Worm (Caenorhabditis elegans) whole organism, L1 larva: Measurements from ENCODE around the gene srsx-25.

ENCODE experiments used
- F16B12.6 ChIP-seq: fragments of 150-350 bp; optimal IDR thresholded peaks from 2 replicates; lab custom pipeline; 2014; ENCODE audit warnings: missing biosample characterization, missing genetic modification characterization
- blmp-1 ChIP-seq: fragments of 150-350 bp; optimal IDR thresholded peaks from 2 replicates; lab custom pipeline; 2014; ENCODE audit warnings: missing biosample characterization, missing genetic modification characterization
- ceh-63 ChIP-seq: fragments of 200-800 bp; sonication (Bioruptor generic); optimal IDR thresholded peaks from 2 replicates; lab custom pipeline; 2018; ENCODE audit warnings: mild to moderate bottlenecking, missing genetic modification characterization, missing compliant biosample characterization
- ceh-8 ChIP-seq: fragments of 200-800 bp; sonication (Bioruptor generic); optimal IDR thresholded peaks from 2 replicates; lab custom pipeline; 2018; ENCODE audit warnings: mild to moderate bottlenecking, missing genetic modification characterization, moderate library complexity, missing compliant biosample characterization
- ceh-82 ChIP-seq, 3 experiments: fragments of 150-350 bp in 1 of 3; sonication (generic microtip) in 2 of 3; optimal IDR thresholded peaks; 2 replicates each; lab custom pipeline; 2014 to 2017; ENCODE audit warnings: missing biosample characterization in 3 of 3, missing genetic modification characterization in 3 of 3
- dpl-1 ChIP-seq, 3 experiments: fragments of 150-350 bp in 2 of 3; sonication (generic microtip) in 1 of 3; optimal IDR thresholded peaks; 2 replicates each; lab custom pipeline; 2014 to 2017; ENCODE audit warnings: missing biosample characterization in 3 of 3, missing genetic modification characterization in 3 of 3, missing genetic modification reagents in 3 of 3
- efl-1 ChIP-seq, 4 experiments: fragments of 150-350 bp; optimal IDR thresholded peaks in 3 of 4; peaks in 1 of 4; 1 replicate in 1 of 4; 2 replicates in 3 of 4; lab custom pipeline; 2014; ENCODE audit warnings: missing biosample characterization in 2 of 4, missing genetic modification characterization in 2 of 4, missing genetic modification reagents in 2 of 4
- elt-2 ChIP-seq: sonication (generic microtip); optimal IDR thresholded peaks from 2 replicates; lab custom pipeline; 2016; ENCODE audit warnings: missing genetic modification characterization, mild to moderate bottlenecking, inconsistent platforms, missing compliant biosample characterization, missing genetic modification reagents
- fkh-8 ChIP-seq: sonication (generic microtip); optimal IDR thresholded peaks from 2 replicates; lab custom pipeline; 2016; ENCODE audit warnings: mild to moderate bottlenecking, missing genetic modification characterization, missing compliant biosample characterization
- fos-1 ChIP-seq: fragments of 150-350 bp; optimal IDR thresholded peaks from 2 replicates; lab custom pipeline; 2014; ENCODE audit warnings: missing biosample characterization, missing genetic modification characterization
- grh-1 ChIP-seq: fragments of 200-800 bp; sonication (Bioruptor generic); IDR thresholded peaks from 2 replicates; pipeline ENCODE4 v1.3.6; 2022; ENCODE audit warnings: missing genetic modification reagents, missing genetic modification characterization, missing compliant biosample characterization
- isw-1 ChIP-seq: fragments of 200-800 bp; sonication (Bioruptor generic); IDR thresholded peaks from 2 replicates; pipeline ENCODE4 v1.3.6; 2022; ENCODE audit warnings: missing genetic modification characterization, missing compliant biosample characterization
- jun-1 ChIP-seq: fragments of 150-350 bp; optimal IDR thresholded peaks from 2 replicates; lab custom pipeline; 2014; ENCODE audit warnings: missing biosample characterization, missing genetic modification reagents, missing genetic modification characterization
- lin-13 ChIP-seq: fragments of 150-350 bp; optimal IDR thresholded peaks from 2 replicates; lab custom pipeline; 2014; ENCODE audit warnings: missing biosample characterization, missing genetic modification reagents, missing genetic modification characterization
- lin-15B ChIP-seq: fragments of 150-350 bp; sonication (generic microtip); optimal IDR thresholded peaks from 3 replicates; lab custom pipeline; 2014; ENCODE audit warnings: missing biosample characterization, missing genetic modification characterization
- lin-35 ChIP-seq, 2 experiments: fragments of 150-350 bp; optimal IDR thresholded peaks; 2 replicates each; lab custom pipeline; 2014; ENCODE audit warnings: missing biosample characterization in 2 of 2, missing genetic modification characterization in 2 of 2, missing genetic modification reagents in 2 of 2
- lin-39 ChIP-seq: fragments of 150-350 bp; optimal IDR thresholded peaks from 2 replicates; lab custom pipeline; 2014; ENCODE audit warnings: missing biosample characterization, missing genetic modification reagents, missing genetic modification characterization
- mab-9 ChIP-seq: fragments of 200-800 bp; sonication (Bioruptor generic); IDR thresholded peaks from 2 replicates; pipeline ENCODE4 v1.3.6; 2022; ENCODE audit warnings: missing genetic modification reagents, missing genetic modification characterization, missing compliant biosample characterization
- mdl-1 ChIP-seq, 2 experiments: fragments of 150-350 bp; optimal IDR thresholded peaks; 2 replicates each; lab custom pipeline; 2014 to 2017; ENCODE audit warnings: missing biosample characterization in 2 of 2, missing genetic modification characterization in 2 of 2, inconsistent platforms in 1 of 2
- mep-1 ChIP-seq: fragments of 150-350 bp; optimal IDR thresholded peaks from 2 replicates; lab custom pipeline; 2014; ENCODE audit warnings: missing biosample characterization, missing genetic modification characterization
- nhr-20 ChIP-seq: sonication (generic microtip); optimal IDR thresholded peaks from 2 replicates; lab custom pipeline; 2016; ENCODE audit warnings: mild to moderate bottlenecking, missing genetic modification characterization, missing compliant biosample characterization
- nhr-47 ChIP-seq: sonication (generic microtip); optimal IDR thresholded peaks from 2 replicates; lab custom pipeline; 2016; ENCODE audit warnings: mild to moderate bottlenecking, missing genetic modification characterization, moderate library complexity, missing compliant biosample characterization
- nhr-71 ChIP-seq: sonication (generic microtip); optimal IDR thresholded peaks from 2 replicates; lab custom pipeline; 2016; ENCODE audit warnings: mild to moderate bottlenecking, missing genetic modification characterization, moderate library complexity, missing compliant biosample characterization
- nhr-77 ChIP-seq: fragments of 150-350 bp; optimal IDR thresholded peaks from 2 replicates; lab custom pipeline; 2014; ENCODE audit warnings: missing biosample characterization, missing genetic modification characterization
- nhr-84 ChIP-seq: sonication (generic microtip); optimal IDR thresholded peaks from 2 replicates; lab custom pipeline; 2017; ENCODE audit warnings: missing biosample characterization, missing genetic modification characterization
- nhr-85 ChIP-seq: sonication (generic microtip); peaks from one replicate; lab custom pipeline; 2016; ENCODE audit warnings: missing genetic modification characterization, inconsistent platforms, missing compliant biosample characterization
- nhr-90 ChIP-seq: sonication (generic microtip); optimal IDR thresholded peaks from 2 replicates; lab custom pipeline; 2016; ENCODE audit warnings: mild to moderate bottlenecking, missing genetic modification characterization, missing compliant biosample characterization; ENCODE audit not compliant: poor library complexity
- snpc-4 ChIP-seq: fragments of 150-350 bp; optimal IDR thresholded peaks from 2 replicates; lab custom pipeline; 2014; ENCODE audit warnings: missing biosample characterization, missing genetic modification characterization
- snu-23 ChIP-seq: sonication (generic microtip); optimal IDR thresholded peaks from 2 replicates; lab custom pipeline; 2016; ENCODE audit warnings: missing genetic modification characterization, missing compliant biosample characterization
- sup-37 ChIP-seq: fragments of 200-800 bp; sonication (Bioruptor generic); optimal IDR thresholded peaks from 2 replicates; lab custom pipeline; 2018; ENCODE audit warnings: mild to moderate bottlenecking, missing genetic modification characterization, missing compliant biosample characterization
- tbx-2 ChIP-seq: sonication (generic microtip); optimal IDR thresholded peaks from 2 replicates; lab custom pipeline; 2016; ENCODE audit warnings: missing genetic modification characterization, missing compliant biosample characterization
- unc-62 ChIP-seq: fragments of 150-350 bp; optimal IDR thresholded peaks from 2 replicates; lab custom pipeline; 2014; ENCODE audit warnings: missing biosample characterization, missing genetic modification reagents, missing genetic modification characterization
- unc-86 ChIP-seq: sonication (generic microtip); optimal IDR thresholded peaks from 2 replicates; lab custom pipeline; 2016; ENCODE audit warnings: missing genetic modification characterization, missing compliant biosample characterization
- vab-15 ChIP-seq: sonication (generic microtip); optimal IDR thresholded peaks from 2 replicates; lab custom pipeline; 2017; ENCODE audit warnings: missing genotype, mild to moderate bottlenecking, missing genetic modification characterization, missing compliant biosample characterization
- xbp-1 ChIP-seq: sonication (generic microtip); optimal IDR thresholded peaks from 2 replicates; lab custom pipeline; 2016; ENCODE audit warnings: missing genetic modification characterization, missing compliant biosample characterization

srsx-25 gene

ce11 chrIV:13396375-13396774 lies 31.4 kb downstream of the srsx-25 start:
- TF ChIP-seq lin-35 (GFP tag; optimal IDR thresholded peaks at IDR 0.05; lab: Kevin White, UChicago) (peak in 1 of 2 experiments; percentile 5), jun-1 (no peak), efl-1 (optimal IDR thresholded peaks at IDR 0.05; lab: Kevin White, UChicago) (no peak), efl-1 (GFP tag; optimal IDR thresholded peaks at IDR 0.05 in 1 of 2; lab: Kevin White, UChicago) (peak in 1 of 2 experiments; percentile 54), nhr-71 (peak; percentile 27), elt-2 (tag; lab: Kevin White, UChicago) (peak; percentile 80), nhr-90 (tag; lab: Kevin White, UChicago) (peak; percentile 32), nhr-85 (tag; lab: Kevin White, UChicago) (no peak), nhr-20 (tag; lab: Kevin White, UChicago) (peak; percentile 18), F16B12.6 (tag; lab: Kevin White, UChicago) (no peak)

- peak in 1 of 2 experiments; percentile 17 for TF ChIP-seq mdl-1 (tag; optimal IDR thresholded peaks at IDR 0.05; lab: Kevin White, UChicago)
- TF ChIP-seq ceh-8, result no peak
These were observed 33.8 kb downstream of the srsx-25 start, which contains the start of gene Y62E10A.13 for ce11 chrIV:13398728-13399127. Gene Y62E10A.13 (minus strand): TSS chrIV:13399053.

ce11 chrIV:13400456-13401364 lies 35.7 kb downstream of the srsx-25 start, which contains the start of the genes memi-2 and cyp-31A5:
Gene memi-2 (minus strand): TSS chrIV:13400506.
Gene cyp-31A5 (plus strand): TSS chrIV:13401289.
- TF ChIP-seq nhr-77, result no peak
- no peak for TF ChIP-seq lin-39
- TF ChIP-seq mab-9 (GFP tag; lab: Robert Waterston, UW), result no peak
- no peak for TF ChIP-seq sup-37
- TF ChIP-seq lin-15B (tag; lab: Kevin White, UChicago), result no peak
- no peak for TF ChIP-seq fos-1 (tag; lab: Kevin White, UChicago)
- TF ChIP-seq snpc-4, result no peak
- no peak for TF ChIP-seq xbp-1 (tag; lab: Kevin White, UChicago)
- no peak for TF ChIP-seq F16B12.6 (tag; lab: Kevin White, UChicago)
- no peak for TF ChIP-seq lin-13
- TF ChIP-seq nhr-90 (tag; lab: Kevin White, UChicago), result no peak
- TF ChIP-seq nhr-47 (tag; lab: Kevin White, UChicago), result no peak
- TF ChIP-seq ceh-63, result no peak
- TF ChIP-seq tbx-2 (tag; lab: Kevin White, UChicago), result no peak
- no peak for TF ChIP-seq fkh-8 (tag; lab: Kevin White, UChicago)
- TF ChIP-seq ceh-82 (tag; optimal IDR thresholded peaks at IDR 0.05; lab: Kevin White, UChicago), result no peak
- TF ChIP-seq vab-15 (tag; lab: Kevin White, UChicago), result no peak
- TF ChIP-seq isw-1 (GFP tag; lab: Robert Waterston, UW), result no peak
- no peak for TF ChIP-seq nhr-84 (tag; lab: Kevin White, UChicago)

- TF ChIP-seq mep-1 (tag; lab: Kevin White, UChicago) (no peak), blmp-1 (tag; lab: Kevin White, UChicago) (peak; percentile 80)
These were observed 43.0 kb downstream of the srsx-25 start, which contains the start of gene Y62E10A.19 for ce11 chrIV:13408018-13408417. Gene Y62E10A.19 (minus strand): TSS chrIV:13408306.

ce11 chrIV:13412845-13413383 lies 47.9 kb downstream of the srsx-25 start, which contains the start of gene gcl-1:
Gene gcl-1 (minus strand): TSS chrIV:13412895.
- TF ChIP-seq dpl-1 (GFP tag; optimal IDR thresholded peaks at IDR 0.05; lab: Kevin White, UChicago), result peak in 1 of 3 experiments; percentile 19
- 0 out of 2 replicates have a peak, but pooled peaks have one; percentile 29 for TF ChIP-seq grh-1
- TF ChIP-seq mdl-1 (tag; optimal IDR thresholded peaks at IDR 0.05; lab: Kevin White, UChicago), result peak in 1 of 2 experiments; percentile 59
- no peak for TF ChIP-seq fkh-8 (tag; lab: Kevin White, UChicago)
- TF ChIP-seq lin-15B (tag; lab: Kevin White, UChicago), result no peak
- TF ChIP-seq unc-62 (GFP tag; lab: Kevin White, UChicago), result no peak
- TF ChIP-seq snu-23 (GFP tag; lab: Kevin White, UChicago), result peak; percentile 27
- TF ChIP-seq nhr-85 (tag; lab: Kevin White, UChicago), result no peak
- TF ChIP-seq blmp-1 (tag; lab: Kevin White, UChicago), result peak; percentile 11
- peak; percentile 13 to 37 for TF ChIP-seq lin-35 (GFP tag; optimal IDR thresholded peaks at IDR 0.05; lab: Kevin White, UChicago)
- no peak for TF ChIP-seq unc-86
